Worm (Caenorhabditis elegans): ENCODE measurements around the gene C18A11.4.
A peak's percentile ranks its signal among the peaks of the same experiment; 100 is the strongest.

DNA sequence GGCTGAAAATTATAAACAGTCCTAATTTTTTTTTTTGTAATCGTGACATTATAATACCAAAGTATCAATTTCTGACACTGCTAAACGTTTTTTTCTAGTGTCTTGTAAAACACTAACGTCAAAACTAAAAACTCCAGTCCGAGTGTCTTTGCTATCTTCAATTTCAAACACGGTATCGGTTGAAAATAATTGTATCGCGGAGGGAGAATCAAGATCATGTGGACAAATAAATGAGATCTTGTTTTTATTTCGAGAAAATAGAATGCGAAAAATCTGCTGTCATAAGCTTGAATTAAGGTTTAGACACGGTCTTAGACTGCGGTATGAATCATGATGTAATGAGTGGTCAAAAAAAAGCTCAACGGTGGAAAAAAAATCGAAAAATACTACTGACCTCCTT, 3.3 kb downstream of the C18A11.4 start:
- TF ChIP-seq tlf-1 (GFP tag; optimal IDR thresholded peaks at IDR 0.05) = no peak
- no peak for TF ChIP-seq ztf-25 (GFP tag; IDR thresholded peaks at IDR 0.05)
- peak; percentile 71 for TF ChIP-seq lin-40 (tag; optimal IDR thresholded peaks at IDR 0.05)
- no peak for TF ChIP-seq dpl-1 (GFP tag; optimal IDR thresholded peaks at IDR 0.05)
- no peak for TF ChIP-seq Y53G8AR.9 (GFP tag; conservative IDR thresholded peaks at IDR 0.05)
- TF ChIP-seq chd-7 (tag; optimal IDR thresholded peaks at IDR 0.05) = no peak
